Fruit fly (Drosophila melanogaster): Measurements from ENCODE around the gene Or2a.

Gene Or2a

DNA sequence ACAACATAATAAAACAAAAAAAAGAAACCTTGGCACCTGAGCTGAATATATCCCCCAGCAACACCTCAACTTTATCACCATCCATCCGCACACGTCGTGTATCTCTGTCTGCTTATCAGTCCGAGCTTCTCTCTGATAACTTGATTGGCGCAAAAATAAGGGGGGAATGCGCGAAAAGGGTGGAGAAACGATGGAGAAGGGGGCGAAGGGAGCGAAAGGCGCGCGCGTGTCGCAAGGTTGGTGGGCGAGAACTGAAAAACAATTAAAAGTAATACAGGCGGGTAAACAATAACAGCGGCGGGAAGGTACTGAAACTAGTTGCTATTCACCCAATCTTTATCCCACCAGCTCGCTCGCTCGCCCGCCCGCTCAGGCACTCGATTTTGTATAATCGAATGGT, 40.2 kb downstream of the Or2a start:
- TF ChIP-seq gce (GFP tag; IDR thresholded peaks at IDR 0.05) (no peak), cwo (GFP tag; optimal IDR thresholded peaks at IDR 0.05) (peak; percentile 59), exex (tag; optimal IDR thresholded peaks at IDR 0.05) (peak; percentile 90), CG8290 (GFP tag; optimal IDR thresholded peaks at IDR 0.05) (no peak), CG8290 (tag; optimal IDR thresholded peaks at IDR 0.05) (peak in 1 of 2 experiments; percentile 10), CG9932 (GFP tag; IDR thresholded peaks at IDR 0.05) (0 out of 2 replicates have a peak, but pooled peaks have one; percentile 14), mirr (GFP tag; optimal IDR thresholded peaks at IDR 0.05) (peak; percentile 62), grn (GFP tag; optimal IDR thresholded peaks at IDR 0.05) (peak; percentile 38), sd (tag; optimal IDR thresholded peaks at IDR 0.05) (peak; percentile 18), Nf-YC (tag; optimal IDR thresholded peaks at IDR 0.05) (peak; percentile 13), CG10543 (GFP tag; optimal IDR thresholded peaks at IDR 0.05) (peak; percentile 28), CG34376 (GFP tag; optimal IDR thresholded peaks at IDR 0.05) (peak; percentile 45), Spps (tag; optimal IDR thresholded peaks at IDR 0.05) (no peak), NfI (GFP tag; optimal IDR thresholded peaks at IDR 0.05) (no peak), CG6765 (GFP tag; optimal IDR thresholded peaks at IDR 0.05) (no peak), caup (GFP tag; optimal IDR thresholded peaks at IDR 0.05; ENCODE audit: severe bottlenecking) (peak; percentile 22), ftz-f1 (GFP tag; optimal IDR thresholded peaks at IDR 0.05) (peak; percentile 70), sug (tag; optimal IDR thresholded peaks at IDR 0.05) (peak; percentile 82), GATAe (GFP tag; conservative IDR thresholded peaks at IDR 0.05) (peak; percentile 85), Med (GFP tag) (peak; percentile 61), crol (GFP tag; IDR thresholded peaks at IDR 0.05) (peak; percentile 83), CG18599 (GFP tag; optimal IDR thresholded peaks at IDR 0.05) (peak; percentile 26), Hey (tag; optimal IDR thresholded peaks at IDR 0.05) (peak; percentile 98), CG17568 (GFP tag; optimal IDR thresholded peaks at IDR 0.05) (no peak)

DNA sequence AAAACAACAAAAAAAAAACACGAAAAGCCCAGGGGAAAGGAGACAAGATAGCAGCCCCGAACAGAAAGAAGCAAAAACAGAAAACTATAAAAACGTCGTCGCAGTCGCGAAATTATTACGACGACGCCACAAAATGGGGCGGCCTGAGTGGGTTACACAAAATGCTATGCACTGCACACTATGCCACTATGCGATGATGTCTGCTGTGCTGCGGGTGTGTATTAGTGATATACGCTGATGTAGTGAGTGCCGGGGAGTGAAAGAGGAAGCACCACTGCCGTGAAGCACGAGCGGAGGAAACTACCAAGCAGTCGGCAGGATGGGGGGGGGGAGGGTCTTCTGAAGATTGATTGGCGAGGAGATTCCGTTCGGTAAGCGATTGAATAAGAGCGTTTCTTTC, 41.0 kb downstream of the Or2a start:
- TF ChIP-seq gfzf (GFP tag; optimal IDR thresholded peaks at IDR 0.05) (no peak), ewg (GFP tag; optimal IDR thresholded peaks at IDR 0.05) (no peak), CG1024 (GFP tag; IDR thresholded peaks at IDR 0.05) (no peak), caup (GFP tag; optimal IDR thresholded peaks at IDR 0.05; ENCODE audit: severe bottlenecking) (no peak), ci (GFP tag; IDR thresholded peaks at IDR 0.05) (no peak), her (GFP tag; optimal IDR thresholded peaks at IDR 0.05) (no peak), CG11456 (GFP tag; IDR thresholded peaks at IDR 0.05) (no peak), klu (GFP tag; IDR thresholded peaks at IDR 0.05) (no peak), CHES-1-like (GFP tag; optimal IDR thresholded peaks at IDR 0.05) (no peak), cg (GFP tag; optimal IDR thresholded peaks at IDR 0.05) (peak; percentile 15), D19B (GFP tag; optimal IDR thresholded peaks at IDR 0.05) (no peak), CG30403 (GFP tag; optimal IDR thresholded peaks at IDR 0.05) (no peak), Deaf1 (tag; optimal IDR thresholded peaks at IDR 0.05) (no peak), pb (GFP tag; optimal IDR thresholded peaks at IDR 0.05) (no peak), CG14441 (GFP tag; IDR thresholded peaks at IDR 0.05) (no peak), CG6765 (GFP tag; optimal IDR thresholded peaks at IDR 0.05) (no peak), CG17829 (tag; optimal IDR thresholded peaks at IDR 0.05) (no peak), CG6254 (GFP tag; optimal IDR thresholded peaks at IDR 0.05) (no peak), zfh1 (GFP tag; IDR thresholded peaks at IDR 0.05) (0 out of 3 replicates have a peak, but pooled peaks have one; percentile 8), hth (optimal IDR thresholded peaks at IDR 0.05) (no peak), CG8290 (GFP tag; optimal IDR thresholded peaks at IDR 0.05) (no peak), CG8290 (tag; optimal IDR thresholded peaks at IDR 0.05) (no peak), CG2875 (GFP tag; optimal IDR thresholded peaks at IDR 0.05) (no peak), Drgx (GFP tag; IDR thresholded peaks at IDR 0.05) (peak; percentile 16; the same call in 1 of the 2 replicates), fd3F (GFP tag; optimal IDR thresholded peaks at IDR 0.05) (no peak), CG11085 (GFP tag; IDR thresholded peaks at IDR 0.05) (no peak), bsh (GFP tag; optimal IDR thresholded peaks at IDR 0.05) (peak in 1 of 2 experiments; percentile 18), CG15479 (GFP tag; optimal IDR thresholded peaks at IDR 0.05) (no peak), CG10543 (GFP tag; optimal IDR thresholded peaks at IDR 0.05) (no peak), CG9727 (GFP tag; optimal IDR thresholded peaks at IDR 0.05) (no peak), ab (GFP tag; optimal IDR thresholded peaks at IDR 0.05) (no peak), maf-S (GFP tag; optimal IDR thresholded peaks at IDR 0.05) (no peak)
